Fruit fly (Drosophila melanogaster): ENCODE results near the gene RpL22.

The RpL22 gene

dm6 chrX:758892-759621, 5.9 kb downstream of the RpL22 start, which contains the start of gene CG5273 (continued):
- TF ChIP-seq run (tag; optimal IDR thresholded peaks at IDR 0.05) (no peak), Spps (tag; optimal IDR thresholded peaks at IDR 0.05) (no peak), CG14441 (GFP tag; IDR thresholded peaks at IDR 0.05) (no peak), chif (GFP tag; optimal IDR thresholded peaks at IDR 0.05) (no peak), Opbp (GFP tag; IDR thresholded peaks at IDR 0.05; ENCODE audit: partially characterized antibody) (peak; percentile 95), vnd (GFP tag; IDR thresholded peaks at IDR 0.05; ENCODE audit: partially characterized antibody) (peak; percentile 89), MBD-R2 (GFP tag; IDR thresholded peaks at IDR 0.05) (peak; percentile 79), NC2β (GFP tag; optimal IDR thresholded peaks at IDR 0.05) (peak; percentile 8), Rx (GFP tag; IDR thresholded peaks at IDR 0.05) (no peak), CG9817 (tag; optimal IDR thresholded peaks at IDR 0.05) (no peak), Dref (GFP tag; IDR thresholded peaks at IDR 0.05) (peak; percentile 46), CG11398 (GFP tag; optimal IDR thresholded peaks at IDR 0.05) (no peak), E2f2 (GFP tag; IDR thresholded peaks at IDR 0.05) (peak; percentile 51), jing (GFP tag; optimal IDR thresholded peaks at IDR 0.05) (no peak), CG2889 (GFP tag; IDR thresholded peaks at IDR 0.05) (no peak), CG17612 (GFP tag; IDR thresholded peaks at IDR 0.05) (no peak), CG12104 (GFP tag; optimal IDR thresholded peaks at IDR 0.05) (no peak), CG18599 (GFP tag; optimal IDR thresholded peaks at IDR 0.05) (no peak), fd102C (GFP tag; optimal IDR thresholded peaks at IDR 0.05) (peak; percentile 22), CG11695 (GFP tag; IDR thresholded peaks at IDR 0.05) (no peak), Max (GFP tag; optimal IDR thresholded peaks at IDR 0.05) (no peak), corto (GFP tag; optimal IDR thresholded peaks at IDR 0.05) (no peak), CG12942 (GFP tag; optimal IDR thresholded peaks at IDR 0.05) (peak; percentile 7), CG17186 (GFP tag; optimal IDR thresholded peaks at IDR 0.05) (peak; percentile 74), BtbVII (GFP tag; optimal IDR thresholded peaks at IDR 0.05) (peak; percentile 4), otp (GFP tag; IDR thresholded peaks at IDR 0.05) (peak; percentile 39; the same call in 1 of the 3 replicates), HLHmδ (GFP tag; optimal IDR thresholded peaks at IDR 0.05) (peak; percentile 51), ewg (GFP tag; optimal IDR thresholded peaks at IDR 0.05) (no peak), CG18476 (GFP tag; optimal IDR thresholded peaks at IDR 0.05) (no peak), exex (tag; optimal IDR thresholded peaks at IDR 0.05) (peak; percentile 14), CG14710 (tag; optimal IDR thresholded peaks at IDR 0.05) (peak; percentile 99), NK7.1 (GFP tag; optimal IDR thresholded peaks at IDR 0.05) (no peak), CG34224 (GFP tag; IDR thresholded peaks at IDR 0.05; ENCODE audit: partially characterized antibody) (peak; percentile 98), CG15073 (GFP tag; optimal IDR thresholded peaks at IDR 0.05) (no peak), H2.0 (GFP tag; IDR thresholded peaks at IDR 0.05) (no peak), H15 (GFP tag; IDR thresholded peaks at IDR 0.05) (no peak), CG13775 (GFP tag; optimal IDR thresholded peaks at IDR 0.05) (no peak), fru (optimal IDR thresholded peaks at IDR 0.05) (no peak), vfl (GFP tag; optimal IDR thresholded peaks at IDR 0.05) (no peak), CG17568 (GFP tag; optimal IDR thresholded peaks at IDR 0.05) (no peak), Abd-B (GFP tag; optimal IDR thresholded peaks at IDR 0.05) (peak; percentile 60), Hr51 (GFP tag; optimal IDR thresholded peaks at IDR 0.05) (peak in 1 of 2 experiments; percentile 25), CG2120 (GFP tag; optimal IDR thresholded peaks at IDR 0.05) (peak; percentile 36), lov (optimal IDR thresholded peaks at IDR 0.05) (no peak), lov (GFP tag; IDR thresholded peaks at IDR 0.05) (no peak), sr (GFP tag; IDR thresholded peaks at IDR 0.05) (no peak), pros (GFP tag; optimal IDR thresholded peaks at IDR 0.05) (peak; percentile 98), fu2 (GFP tag; optimal IDR thresholded peaks at IDR 0.05) (no peak), yki (optimal IDR thresholded peaks at IDR 0.05) (no peak), CG1529 (GFP tag; optimal IDR thresholded peaks at IDR 0.05) (no peak), dmrt11E (tag; optimal IDR thresholded peaks at IDR 0.05) (no peak)
